Fruit fly (Drosophila melanogaster): Measurements from ENCODE around the gene CG15357.

DNA sequence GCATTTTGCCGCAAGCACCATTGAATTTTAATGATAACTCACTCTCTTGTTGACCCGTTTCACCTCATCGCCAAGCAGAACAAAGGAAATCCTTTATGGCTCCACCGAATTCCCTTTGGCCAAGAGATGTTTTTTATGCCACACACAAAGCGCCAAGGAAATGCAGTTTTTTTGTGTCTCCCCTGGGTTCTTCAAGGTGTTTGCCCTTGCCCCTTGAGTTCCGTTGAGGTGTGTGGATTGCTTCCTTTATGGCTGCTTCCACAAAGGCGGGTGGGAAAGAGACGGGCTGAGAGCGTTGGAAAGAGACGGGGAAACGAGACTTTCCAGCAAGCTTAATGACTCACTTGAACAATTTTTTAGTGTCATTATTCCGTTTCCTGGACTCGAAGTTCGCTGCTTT, 44.2 kb downstream of the CG15357 start:
- TF ChIP-seq Dif (GFP tag; optimal IDR thresholded peaks at IDR 0.05; ENCODE audit: partially characterized antibody) (no peak), Abd-B (GFP tag; optimal IDR thresholded peaks at IDR 0.05) (no peak), tai (GFP tag; optimal IDR thresholded peaks at IDR 0.05) (no peak), ey (GFP tag; optimal IDR thresholded peaks at IDR 0.05) (no peak), Myc (optimal IDR thresholded peaks at IDR 0.05) (no peak), GATAd (GFP tag; optimal IDR thresholded peaks at IDR 0.05) (no peak), psq (GFP tag; optimal IDR thresholded peaks at IDR 0.05) (no peak), sv (GFP tag; optimal IDR thresholded peaks at IDR 0.05) (no peak), Dfd (GFP tag; optimal IDR thresholded peaks at IDR 0.05) (no peak), pan (optimal IDR thresholded peaks at IDR 0.05) (no peak), CG9705 (GFP tag; optimal IDR thresholded peaks at IDR 0.05) (no peak), dsf (GFP tag; optimal IDR thresholded peaks at IDR 0.05; ENCODE audit: borderline replicate concordance) (no peak)

Data from whole organism, wandering third instar larva.